Worm (Caenorhabditis elegans) whole organism, L1 larva: ENCODE measurements around the gene pal-1.

ENCODE experiments used
- C04F5.9 ChIP-seq: sonication (generic microtip); optimal IDR thresholded peaks from 2 replicates; lab custom pipeline; 2016; ENCODE audit warnings: missing genetic modification characterization, missing compliant biosample characterization
- C16A3.4 ChIP-seq: fragments of 150-350 bp; optimal IDR thresholded peaks from 2 replicates; lab custom pipeline; 2014; ENCODE audit warnings: missing biosample characterization, missing genetic modification characterization
- C34B4.2 ChIP-seq: sonication (generic microtip); optimal IDR thresholded peaks from 2 replicates; lab custom pipeline; 2017; ENCODE audit warnings: mild to moderate bottlenecking, missing genetic modification characterization, missing compliant biosample characterization
- aha-1 ChIP-seq: fragments of 150-350 bp; optimal IDR thresholded peaks from 2 replicates; lab custom pipeline; 2014; ENCODE audit warnings: missing biosample characterization, missing genetic modification characterization
- aly-2 ChIP-seq: fragments of 150-350 bp; optimal IDR thresholded peaks from 2 replicates; lab custom pipeline; 2014; ENCODE audit warnings: missing biosample characterization, missing genetic modification characterization
- ama-1 ChIP-seq: fragments of 150-350 bp; optimal IDR thresholded peaks from 2 replicates; lab custom pipeline; 2014
- ceh-90 ChIP-seq: sonication (generic microtip); optimal IDR thresholded peaks from 2 replicates; lab custom pipeline; 2016; ENCODE audit warnings: missing genetic modification characterization, missing compliant biosample characterization
- efl-1 ChIP-seq, 4 experiments: fragments of 150-350 bp; optimal IDR thresholded peaks in 3 of 4; peaks in 1 of 4; 1 replicate in 1 of 4; 2 replicates in 3 of 4; lab custom pipeline; 2014; ENCODE audit warnings: missing biosample characterization in 2 of 4, missing genetic modification characterization in 2 of 4, missing genetic modification reagents in 2 of 4
- elt-2 ChIP-seq: sonication (generic microtip); optimal IDR thresholded peaks from 2 replicates; lab custom pipeline; 2016; ENCODE audit warnings: missing genetic modification characterization, mild to moderate bottlenecking, inconsistent platforms, missing compliant biosample characterization, missing genetic modification reagents
- elt-3 ChIP-seq, 6 experiments: fragments of 150-350 bp in 1 of 6; sonication (generic microtip); optimal IDR thresholded peaks; 2 replicates each; lab custom pipeline; 2017 to 2018; ENCODE audit warnings: missing biosample characterization in 6 of 6, missing genetic modification characterization in 6 of 6, inconsistent platforms in 1 of 6
- fkh-10 ChIP-seq: sonication (generic microtip); optimal IDR thresholded peaks from 2 replicates; lab custom pipeline; 2017; ENCODE audit warnings: missing biosample characterization, missing genetic modification reagents, missing genetic modification characterization
- fkh-4 ChIP-seq: sonication (generic microtip); optimal IDR thresholded peaks from 2 replicates; lab custom pipeline; 2016; ENCODE audit warnings: missing compliant biosample characterization, missing genetic modification characterization, borderline replicate concordance
- grh-1 ChIP-seq: fragments of 200-800 bp; sonication (Bioruptor generic); IDR thresholded peaks from 2 replicates; pipeline ENCODE4 v1.3.6; 2022; ENCODE audit warnings: missing genetic modification reagents, missing genetic modification characterization, missing compliant biosample characterization
- hlh-4 ChIP-seq: sonication (generic microtip); optimal IDR thresholded peaks from 2 replicates; lab custom pipeline; 2016; ENCODE audit warnings: mild to moderate bottlenecking, missing genetic modification characterization, missing compliant biosample characterization
- lin-13 ChIP-seq: fragments of 150-350 bp; optimal IDR thresholded peaks from 2 replicates; lab custom pipeline; 2014; ENCODE audit warnings: missing biosample characterization, missing genetic modification reagents, missing genetic modification characterization
- lin-35 ChIP-seq, 2 experiments: fragments of 150-350 bp; optimal IDR thresholded peaks; 2 replicates each; lab custom pipeline; 2014; ENCODE audit warnings: missing biosample characterization in 2 of 2, missing genetic modification characterization in 2 of 2, missing genetic modification reagents in 2 of 2
- lir-3 ChIP-seq: sonication (generic microtip); optimal IDR thresholded peaks from 2 replicates; lab custom pipeline; 2016; ENCODE audit warnings: mild to moderate bottlenecking, missing genetic modification characterization, moderate library complexity, missing compliant biosample characterization; ENCODE audit not compliant: poor library complexity
- lsy-2 ChIP-seq, 2 experiments: fragments of 150-350 bp; optimal IDR thresholded peaks; 2 replicates each; lab custom pipeline; 2014; ENCODE audit warnings: missing biosample characterization in 2 of 2, missing genetic modification characterization in 2 of 2
- mab-9 ChIP-seq: fragments of 200-800 bp; sonication (Bioruptor generic); IDR thresholded peaks from 2 replicates; pipeline ENCODE4 v1.3.6; 2022; ENCODE audit warnings: missing genetic modification reagents, missing genetic modification characterization, missing compliant biosample characterization
- mep-1 ChIP-seq: fragments of 150-350 bp; optimal IDR thresholded peaks from 2 replicates; lab custom pipeline; 2014; ENCODE audit warnings: missing biosample characterization, missing genetic modification characterization
- nhr-11 ChIP-seq: fragments of 150-350 bp; optimal IDR thresholded peaks from 2 replicates; lab custom pipeline; 2014; ENCODE audit warnings: missing biosample characterization, missing genetic modification characterization
- nhr-12 ChIP-seq: sonication (generic microtip); optimal IDR thresholded peaks from 2 replicates; lab custom pipeline; 2017; ENCODE audit warnings: missing biosample characterization, missing genetic modification characterization
- nhr-237 ChIP-seq: fragments of 150-350 bp; optimal IDR thresholded peaks from 2 replicates; lab custom pipeline; 2014; ENCODE audit warnings: missing biosample characterization, missing genetic modification characterization
- nhr-71 ChIP-seq: sonication (generic microtip); optimal IDR thresholded peaks from 2 replicates; lab custom pipeline; 2016; ENCODE audit warnings: mild to moderate bottlenecking, missing genetic modification characterization, moderate library complexity, missing compliant biosample characterization
- nhr-76 ChIP-seq: sonication (generic microtip); optimal IDR thresholded peaks from 2 replicates; lab custom pipeline; 2017; ENCODE audit warnings: missing biosample characterization, missing genetic modification characterization
- nhr-77 ChIP-seq: fragments of 150-350 bp; optimal IDR thresholded peaks from 2 replicates; lab custom pipeline; 2014; ENCODE audit warnings: missing biosample characterization, missing genetic modification characterization
- nhr-90 ChIP-seq: sonication (generic microtip); optimal IDR thresholded peaks from 2 replicates; lab custom pipeline; 2016; ENCODE audit warnings: mild to moderate bottlenecking, missing genetic modification characterization, missing compliant biosample characterization; ENCODE audit not compliant: poor library complexity
- pag-3 ChIP-seq: sonication (generic microtip); optimal IDR thresholded peaks from 2 replicates; lab custom pipeline; 2017; ENCODE audit warnings: missing genetic modification characterization, mild to moderate bottlenecking, missing compliant biosample characterization, antibody characterized with exemption, borderline replicate concordance; ENCODE audit not compliant: insufficient read depth
- rnt-1 ChIP-seq: sonication (generic microtip); optimal IDR thresholded peaks from 2 replicates; lab custom pipeline; 2016; ENCODE audit warnings: mild to moderate bottlenecking, missing genetic modification characterization, moderate library complexity, missing compliant biosample characterization
- snu-23 ChIP-seq: sonication (generic microtip); optimal IDR thresholded peaks from 2 replicates; lab custom pipeline; 2016; ENCODE audit warnings: missing genetic modification characterization, missing compliant biosample characterization
- swsn-7 ChIP-seq: sonication (generic microtip); optimal IDR thresholded peaks from 2 replicates; lab custom pipeline; 2016; ENCODE audit warnings: missing genetic modification characterization, missing compliant biosample characterization
- unc-130 ChIP-seq: fragments of 150-350 bp; optimal IDR thresholded peaks from 2 replicates; lab custom pipeline; 2017; ENCODE audit warnings: missing biosample characterization, missing genetic modification characterization, inconsistent platforms
- unc-30 ChIP-seq: sonication (generic microtip); optimal IDR thresholded peaks from 2 replicates; lab custom pipeline; 2017; ENCODE audit warnings: missing biosample characterization, missing genetic modification characterization
- unc-86 ChIP-seq: sonication (generic microtip); optimal IDR thresholded peaks from 2 replicates; lab custom pipeline; 2016; ENCODE audit warnings: missing genetic modification characterization, missing compliant biosample characterization
- unc-98 ChIP-seq: fragments of 200-800 bp; sonication (Bioruptor generic); IDR thresholded peaks from 2 replicates; pipeline ENCODE4 v1.3.6; 2022; ENCODE audit warnings: missing genetic modification characterization, missing compliant biosample characterization
- vab-15 ChIP-seq: sonication (generic microtip); optimal IDR thresholded peaks from 2 replicates; lab custom pipeline; 2017; ENCODE audit warnings: missing genotype, mild to moderate bottlenecking, missing genetic modification characterization, missing compliant biosample characterization
- zag-1 ChIP-seq: fragments of 150-350 bp; optimal IDR thresholded peaks from 2 replicates; lab custom pipeline; 2014; ENCODE audit warnings: missing biosample characterization, missing genetic modification characterization
- ztf-11 ChIP-seq, 2 experiments: sonication (generic microtip); optimal IDR thresholded peaks; 2 replicates each; lab custom pipeline; 2016 to 2017; ENCODE audit warnings: missing genetic modification characterization in 2 of 2, missing biosample characterization in 1 of 2, missing compliant biosample characterization in 1 of 2

The pal-1 gene

DNA sequence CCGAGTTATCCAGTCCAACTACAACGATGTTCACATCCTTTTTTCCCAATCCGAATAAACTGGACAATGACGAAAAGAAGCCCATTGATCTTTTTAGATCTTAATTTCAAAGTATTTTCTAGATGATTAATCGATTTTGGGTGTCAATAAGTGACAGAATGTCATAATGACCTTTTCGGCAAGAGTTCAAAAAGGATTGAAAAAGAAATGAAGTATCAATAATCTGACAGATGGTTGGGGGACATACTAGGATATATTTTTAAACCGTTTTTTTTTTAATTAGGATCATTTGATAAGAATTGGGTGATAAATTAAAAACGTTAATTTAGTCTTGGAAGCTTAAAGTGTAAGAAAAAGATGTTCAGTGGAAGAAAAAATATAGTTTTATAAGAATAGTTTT is 5.4 kb upstream of the pal-1 start, which contains the start of gene arl-6:
TSS of gene arl-6 (minus strand) at position 101 of the 400 bp plus-strand sequence.
- TF ChIP-seq nhr-76 (no peak), efl-1 (optimal IDR thresholded peaks at IDR 0.05; lab: Kevin White, UChicago) (no peak), efl-1 (GFP tag; optimal IDR thresholded peaks at IDR 0.05 in 1 of 2; lab: Kevin White, UChicago) (peak in 1 of 2 experiments; percentile 49)

DNA sequence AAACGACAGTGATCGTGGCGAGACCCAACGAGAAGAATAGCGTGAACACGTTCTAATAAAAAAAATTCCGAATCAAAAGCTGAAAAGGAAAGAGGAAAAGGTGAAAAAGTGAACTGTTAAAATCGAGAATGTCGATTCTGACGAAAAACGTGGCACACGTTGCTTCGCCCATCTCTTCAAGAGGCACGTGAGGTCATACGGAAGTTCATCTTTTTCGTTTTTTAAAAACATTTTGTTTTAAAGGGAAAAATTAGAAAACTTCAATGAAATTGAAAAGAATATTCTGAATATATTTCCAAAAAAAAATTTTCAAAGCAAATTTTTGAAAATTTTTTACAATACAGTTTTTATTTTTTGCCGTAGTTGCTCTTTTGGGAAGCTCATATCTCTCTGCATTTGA is 1.8 kb upstream of the pal-1 start, which contains the start of gene C38D4.7:
TSS of gene C38D4.7 (minus strand) at position 101 of the 400 bp plus-strand sequence.
- TF ChIP-seq elt-2: no peak

DNA sequence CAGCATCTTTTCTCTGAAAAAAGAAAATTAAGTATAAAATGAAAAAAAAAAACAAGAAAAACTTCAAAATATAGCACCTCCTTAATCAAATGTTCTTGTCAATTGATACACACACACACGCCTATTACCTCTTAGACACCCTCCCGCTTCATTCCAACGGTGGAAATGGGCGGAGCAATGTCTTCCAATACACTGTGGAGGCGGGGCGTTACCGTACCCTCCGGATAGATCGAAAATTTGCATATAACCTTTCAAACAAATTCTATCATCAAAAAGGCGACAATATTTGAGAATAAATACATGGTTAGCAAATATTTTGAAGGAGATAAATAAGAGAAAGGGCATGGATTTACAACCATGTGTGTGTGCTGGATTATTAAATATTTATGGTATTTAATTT is 1.3 kb downstream of the pal-1 start:
- TF ChIP-seq lsy-2 (tag; optimal IDR thresholded peaks at IDR 0.05; lab: Kevin White, UChicago): peak in 1 of 2 experiments; percentile 51
- no peak for TF ChIP-seq fkh-10 (GFP tag; lab: Kevin White, UChicago)
- no peak for TF ChIP-seq C04F5.9
- no peak for TF ChIP-seq C34B4.2 (tag; lab: Kevin White, UChicago)
- TF ChIP-seq snu-23 (GFP tag; lab: Kevin White, UChicago): no peak
- TF ChIP-seq hlh-4: no peak

DNA sequence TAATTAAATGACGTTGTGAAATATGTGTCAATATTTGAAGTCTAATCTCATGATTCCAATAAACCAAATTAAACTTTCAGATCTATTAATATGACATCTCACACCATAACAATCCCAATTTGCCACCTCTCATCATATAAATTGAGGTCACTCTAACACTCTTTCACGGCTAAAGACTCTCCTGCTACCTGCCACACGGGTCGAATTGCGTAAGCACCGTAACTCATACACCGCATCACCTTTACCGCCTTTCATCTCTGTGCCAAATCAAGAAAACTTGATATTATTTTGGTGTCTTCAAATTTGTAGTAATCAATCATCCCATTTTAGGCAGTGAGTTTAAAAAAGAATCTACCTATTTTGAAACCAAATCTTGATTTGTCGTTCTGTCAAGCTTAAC is 3.0 kb downstream of the pal-1 start:
- TF ChIP-seq rnt-1 (tag; lab: Kevin White, UChicago): no peak

DNA sequence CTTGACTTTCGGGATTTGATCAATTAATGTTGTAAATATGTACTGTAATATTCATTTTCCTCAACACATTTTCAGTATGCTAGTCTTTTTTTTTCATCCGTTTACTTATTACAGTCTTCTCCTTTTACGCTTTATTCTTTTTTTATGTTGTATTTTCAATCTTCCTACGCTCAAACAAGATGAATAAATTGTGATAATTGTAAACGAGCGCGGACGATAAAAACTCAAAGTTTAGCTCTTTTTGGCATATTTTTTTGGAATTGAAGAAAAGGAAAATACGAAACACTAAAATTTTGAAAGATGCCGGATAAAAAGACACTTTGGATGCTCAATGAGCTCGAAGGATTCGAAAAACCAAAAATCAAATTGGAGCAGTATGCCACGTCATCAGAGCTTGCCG is 6.7 kb downstream of the pal-1 start, which contains the start of gene metl-5:
TSS of gene metl-5 (plus strand) at position 301 of the 400 bp plus-strand sequence.
- TF ChIP-seq ceh-90 (tag; lab: Kevin White, UChicago) (no peak), zag-1 (tag; lab: Kevin White, UChicago) (no peak), nhr-237 (tag; lab: Kevin White, UChicago) (no peak), lin-35 (GFP tag; optimal IDR thresholded peaks at IDR 0.05; lab: Kevin White, UChicago) (no peak), ama-1 (lab: Kevin White, UChicago) (no peak), swsn-7 (tag; lab: Kevin White, UChicago) (no peak), lin-13 (no peak), unc-130 (no peak)

DNA sequence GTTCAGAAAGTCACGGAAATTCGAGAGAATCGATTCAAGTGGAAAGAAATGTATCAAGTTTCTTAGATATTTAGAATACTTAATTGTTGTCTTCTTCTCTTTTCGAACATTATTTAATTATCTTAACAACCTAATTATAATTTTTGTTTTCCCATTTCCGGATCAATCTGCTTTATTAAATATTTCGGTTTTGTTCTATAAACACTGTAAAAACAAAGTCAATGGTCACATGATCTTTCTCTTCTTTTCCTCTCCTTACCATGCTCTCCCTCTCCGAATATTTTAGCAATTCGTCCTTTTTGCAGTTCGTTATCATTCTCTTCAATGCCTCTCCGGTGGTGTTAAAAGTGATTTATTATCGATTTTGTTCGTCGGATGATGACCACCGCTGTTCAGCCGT is 12.8 kb downstream of the pal-1 start, which contains the start of gene tag-325:
TSS of gene tag-325 (plus strand) at position 301 of the 400 bp plus-strand sequence.
- TF ChIP-seq mep-1 (tag; lab: Kevin White, UChicago): no peak
- TF ChIP-seq elt-3 (tag; optimal IDR thresholded peaks at IDR 0.05; lab: Kevin White, UChicago): peak in 1 of 6 experiments; percentile 49
- no peak for TF ChIP-seq nhr-77 (tag; lab: Kevin White, UChicago)
- no peak for TF ChIP-seq nhr-12 (tag; lab: Kevin White, UChicago)
- no peak for TF ChIP-seq efl-1 (optimal IDR thresholded peaks at IDR 0.05; lab: Kevin White, UChicago)
- peak in 1 of 2 experiments; percentile 58 for TF ChIP-seq efl-1 (GFP tag; optimal IDR thresholded peaks at IDR 0.05 in 1 of 2; lab: Kevin White, UChicago)
- no peak for TF ChIP-seq aly-2 (tag; lab: Kevin White, UChicago)

DNA sequence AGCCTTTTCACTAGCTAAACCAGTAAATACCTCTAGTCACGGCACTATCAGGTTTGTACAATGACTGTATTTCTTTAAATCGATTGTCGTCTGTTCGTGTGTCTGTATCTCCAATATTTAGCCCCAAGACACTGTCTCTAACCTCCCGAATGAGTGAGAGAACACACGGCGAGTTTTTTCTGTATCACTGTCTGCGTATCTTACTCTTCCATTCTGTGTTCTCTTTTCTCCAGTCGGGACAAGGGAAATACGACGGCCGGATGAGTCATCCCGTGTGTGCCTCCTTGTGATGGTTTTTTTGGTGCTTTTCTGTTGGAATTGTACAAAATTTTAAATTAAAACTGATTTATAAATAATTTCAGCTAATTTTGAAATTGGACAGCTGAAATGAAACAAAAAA is 13.3 kb downstream of the pal-1 start:
- TF ChIP-seq mab-9 (GFP tag; lab: Robert Waterston, UW): no peak
- TF ChIP-seq C04F5.9: peak; percentile 15
- TF ChIP-seq nhr-77 (tag; lab: Kevin White, UChicago): peak; percentile 67
- TF ChIP-seq nhr-11 (tag; lab: Kevin White, UChicago): no peak
- no peak for TF ChIP-seq aha-1 (tag; lab: Kevin White, UChicago)
- TF ChIP-seq ztf-11 (tag; optimal IDR thresholded peaks at IDR 0.05; lab: Kevin White, UChicago): no peak
- TF ChIP-seq lsy-2 (tag; optimal IDR thresholded peaks at IDR 0.05; lab: Kevin White, UChicago): peak; percentile 45 to 80
- peak; percentile 50 for TF ChIP-seq nhr-90 (tag; lab: Kevin White, UChicago)
- TF ChIP-seq unc-30: no peak
- no peak for TF ChIP-seq unc-98 (GFP tag; lab: Robert Waterston, UW)
- peak; percentile 62 for TF ChIP-seq C16A3.4 (tag; lab: Kevin White, UChicago)
- TF ChIP-seq unc-86: no peak
- TF ChIP-seq grh-1: no peak
- no peak for TF ChIP-seq nhr-76
- TF ChIP-seq lin-13: no peak
- TF ChIP-seq nhr-237 (tag; lab: Kevin White, UChicago): peak; percentile 5
- TF ChIP-seq pag-3: no peak
- peak; percentile 78 to 80 for TF ChIP-seq efl-1 (optimal IDR thresholded peaks at IDR 0.05; lab: Kevin White, UChicago)
- peak; percentile 60 to 96 for TF ChIP-seq efl-1 (GFP tag; optimal IDR thresholded peaks at IDR 0.05 in 1 of 2; lab: Kevin White, UChicago)
- no peak for TF ChIP-seq nhr-12 (tag; lab: Kevin White, UChicago)
- TF ChIP-seq lir-3 (tag; lab: Kevin White, UChicago): peak; percentile 22
- TF ChIP-seq vab-15 (tag; lab: Kevin White, UChicago): no peak
- no peak for TF ChIP-seq fkh-4 (tag; lab: Kevin White, UChicago)
- TF ChIP-seq fkh-10 (GFP tag; lab: Kevin White, UChicago): no peak
- no peak for TF ChIP-seq hlh-4
- peak; percentile 71 for TF ChIP-seq nhr-71 (tag; lab: Kevin White, UChicago)
- peak in 3 of 6 experiments; percentile 3 to 78 (median 38) for TF ChIP-seq elt-3 (tag; optimal IDR thresholded peaks at IDR 0.05; lab: Kevin White, UChicago)
